Worm (Caenorhabditis elegans) whole organism, early embryonic: ENCODE data around the gene lbp-2.

ENCODE experiments used
- B0310.2 ChIP-seq: sonication (generic microtip); optimal IDR thresholded peaks from 2 replicates; lab custom pipeline; 2016; ENCODE audit warnings: mild to moderate bottlenecking, missing genetic modification characterization, missing compliant biosample characterization
- aly-1 ChIP-seq: sonication (generic microtip); optimal IDR thresholded peaks from 2 replicates; lab custom pipeline; 2016; ENCODE audit warnings: missing genetic modification characterization, missing compliant biosample characterization
- ama-1 ChIP-seq: fragments of 150-350 bp; optimal IDR thresholded peaks from 2 replicates; lab custom pipeline; 2014
- ceh-13 ChIP-seq: fragments of 200-800 bp; sonication (Bioruptor generic); optimal IDR thresholded peaks from 2 replicates; lab custom pipeline; 2018; ENCODE audit warnings: mild to moderate bottlenecking, missing genetic modification characterization, missing compliant biosample characterization
- flt-1 ChIP-seq: fragments of 200-800 bp; sonication (Bioruptor generic); IDR thresholded peaks from 2 replicates; pipeline ENCODE4 v1.3.6; 2022; ENCODE audit warnings: missing genetic modification characterization, missing compliant biosample characterization
- hmbx-1 ChIP-seq: sonication (generic microtip); optimal IDR thresholded peaks from 2 replicates; lab custom pipeline; 2016; ENCODE audit warnings: mild to moderate bottlenecking, missing genetic modification characterization, missing compliant biosample characterization
- hmg-4 ChIP-seq: fragments of 200-800 bp; sonication (Bioruptor generic); optimal IDR thresholded peaks from 2 replicates; lab custom pipeline; 2018; ENCODE audit warnings: mild to moderate bottlenecking, missing genetic modification characterization, missing compliant biosample characterization
- hnd-1 ChIP-seq: sonication (generic microtip); optimal IDR thresholded peaks from 2 replicates; lab custom pipeline; 2016; ENCODE audit warnings: missing genetic modification characterization, missing compliant biosample characterization
- pes-1 ChIP-seq: fragments of 200-800 bp; sonication (Bioruptor generic); IDR thresholded peaks from 2 replicates; pipeline ENCODE4 v1.3.6; 2022; ENCODE audit warnings: missing genetic modification reagents, missing genetic modification characterization, missing compliant biosample characterization
- scrt-1 ChIP-seq: fragments of 200-800 bp; sonication (Bioruptor generic); IDR thresholded peaks from 2 replicates; pipeline ENCODE4 v1.3.6; 2022; ENCODE audit warnings: missing genetic modification characterization, missing compliant biosample characterization
- sea-1 ChIP-seq: fragments of 200-800 bp; sonication (Bioruptor generic); conservative IDR thresholded peaks from 2 replicates; pipeline ENCODE4 v1.3.6; 2022; ENCODE audit warnings: missing genetic modification characterization, missing compliant biosample characterization
- tbx-11 ChIP-seq: fragments of 200-800 bp; sonication (Bioruptor generic); IDR thresholded peaks from 2 replicates; pipeline ENCODE4 v1.3.6; 2022; ENCODE audit warnings: missing genetic modification characterization, missing compliant biosample characterization
- tbx-37 ChIP-seq: fragments of 200-800 bp; sonication (Bioruptor generic); conservative IDR thresholded peaks from 2 replicates; pipeline ENCODE4 v1.3.6; 2022; ENCODE audit warnings: missing genetic modification reagents, missing genetic modification characterization, missing compliant biosample characterization

DNA sequence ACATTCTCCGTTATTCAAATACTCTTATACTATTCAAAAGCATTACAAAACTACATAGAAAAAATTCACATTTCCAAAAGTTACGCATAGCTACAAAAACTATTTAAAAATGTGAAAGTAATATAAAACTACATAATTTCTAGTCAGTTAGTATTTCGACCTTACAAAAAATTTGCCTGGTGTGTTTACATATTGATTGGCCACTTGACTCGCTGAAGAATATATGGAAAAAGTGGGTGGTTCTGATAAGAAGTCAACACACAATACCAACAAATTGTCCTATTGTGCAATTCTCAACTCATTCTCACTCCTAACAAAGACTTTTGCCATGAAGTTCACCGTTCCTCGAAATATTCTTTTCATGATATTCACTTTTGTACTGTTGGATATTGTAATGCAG is 38.2 kb downstream of the lbp-2 start, which contains the start of gene K09C4.1:
- TF ChIP-seq ama-1 (no peak), ceh-13 (GFP tag; lab: Kevin White, UChicago) (no peak), sea-1 (GFP tag; lab: Robert Waterston, UW) (no peak), B0310.2 (no peak), tbx-37 (no peak), aly-1 (no peak), scrt-1 (GFP tag; lab: Robert Waterston, UW) (no peak), hmg-4 (GFP tag; lab: Kevin White, UChicago) (no peak), hmbx-1 (tag; lab: Kevin White, UChicago) (no peak), hnd-1 (tag; lab: Kevin White, UChicago) (no peak), tbx-11 (GFP tag; lab: Robert Waterston, UW) (no peak), flt-1 (GFP tag; lab: Robert Waterston, UW) (no peak), pes-1 (GFP tag; lab: Robert Waterston, UW) (no peak)
